Worm (Caenorhabditis elegans): ENCODE results near the gene gcy-33.

ce11 chrV:11946818-11947217 lies 54.8 kb downstream of the gcy-33 start:
- TF ChIP-seq ham-2 (GFP tag; optimal IDR thresholded peaks at IDR 0.05) (no peak), ces-1 (GFP tag; optimal IDR thresholded peaks at IDR 0.05) (peak; percentile 95), lsy-2 (tag; optimal IDR thresholded peaks at IDR 0.05) (no peak), nhr-76 (tag; optimal IDR thresholded peaks at IDR 0.05) (no peak), mab-5 (tag; optimal IDR thresholded peaks at IDR 0.05) (no peak), nhr-237 (tag; optimal IDR thresholded peaks at IDR 0.05) (no peak), ceh-39 (tag; optimal IDR thresholded peaks at IDR 0.05) (no peak), unc-39 (tag; optimal IDR thresholded peaks at IDR 0.05) (no peak), elt-3 (tag; optimal IDR thresholded peaks at IDR 0.05) (no peak), lin-32 (GFP tag; optimal IDR thresholded peaks at IDR 0.05) (no peak), mep-1 (tag; optimal IDR thresholded peaks at IDR 0.05) (no peak), ztf-11 (tag; optimal IDR thresholded peaks at IDR 0.05) (no peak), unc-62 (GFP tag; optimal IDR thresholded peaks at IDR 0.05) (no peak), elt-1 (tag; optimal IDR thresholded peaks at IDR 0.05; ENCODE audit: borderline replicate concordance, insufficient read depth) (no peak)

All from whole organism, mixed stage, embryonic.